Fruit fly (Drosophila melanogaster): ENCODE data around the gene Trx2.

The Trx2 gene

dm6 chr2L:9633098-9633497, 20.1 kb downstream of the Trx2 start (continued):
- TF ChIP-seq CG6689 (GFP tag; IDR thresholded peaks at IDR 0.05) (peak; percentile 59), CG3847 (GFP tag; IDR thresholded peaks at IDR 0.05) (no peak), CG3995 (GFP tag; optimal IDR thresholded peaks at IDR 0.05) (no peak), PHDP (tag; optimal IDR thresholded peaks at IDR 0.05) (peak; percentile 25), CG11456 (GFP tag; IDR thresholded peaks at IDR 0.05) (0 out of 3 replicates have a peak, but pooled peaks have one; percentile 47), pfk (GFP tag; optimal IDR thresholded peaks at IDR 0.05) (peak; percentile 55), h (optimal IDR thresholded peaks at IDR 0.05) (no peak), CG17186 (GFP tag; optimal IDR thresholded peaks at IDR 0.05) (peak; percentile 11), Nf-YA (GFP tag; IDR thresholded peaks at IDR 0.05) (peak; percentile 56), CG7745 (tag; optimal IDR thresholded peaks at IDR 0.05) (peak; percentile 82), HLH54F (GFP tag; optimal IDR thresholded peaks at IDR 0.05) (no peak), C15 (GFP tag; IDR thresholded peaks at IDR 0.05) (no peak), emc (GFP tag; optimal IDR thresholded peaks at IDR 0.05) (no peak), CG6654 (GFP tag; optimal IDR thresholded peaks at IDR 0.05) (no peak), D19B (GFP tag; optimal IDR thresholded peaks at IDR 0.05) (no peak), HLH4C (GFP tag; IDR thresholded peaks at IDR 0.05; ENCODE audit: partially characterized antibody) (no peak), CG18262 (tag; optimal IDR thresholded peaks at IDR 0.05) (peak; percentile 63), CG9215 (GFP tag; IDR thresholded peaks at IDR 0.05) (no peak), CG9932 (GFP tag; IDR thresholded peaks at IDR 0.05) (peak; percentile 41; the same call in 1 of the 2 replicates), lmd (GFP tag; IDR thresholded peaks at IDR 0.05) (no peak), CG18764 (GFP tag; optimal IDR thresholded peaks at IDR 0.05) (peak; percentile 33), CG12391 (tag; optimal IDR thresholded peaks at IDR 0.05) (peak; percentile 13), CG10209 (GFP tag; optimal IDR thresholded peaks at IDR 0.05) (peak; percentile 71), ham (GFP tag; IDR thresholded peaks at IDR 0.05) (no peak), CG17612 (GFP tag; IDR thresholded peaks at IDR 0.05) (no peak), CoRest (tag; optimal IDR thresholded peaks at IDR 0.05) (peak; percentile 18), wdn (GFP tag; IDR thresholded peaks at IDR 0.05) (no peak), Deaf1 (tag; optimal IDR thresholded peaks at IDR 0.05) (no peak), CG15011 (GFP tag; optimal IDR thresholded peaks at IDR 0.05) (peak; percentile 65), toy (GFP tag; IDR thresholded peaks at IDR 0.05) (no peak), nerfin-2 (GFP tag; IDR thresholded peaks at IDR 0.05; ENCODE audit: partially characterized antibody) (no peak), D19A (tag; optimal IDR thresholded peaks at IDR 0.05) (peak; percentile 64), Xrp1 (GFP tag; IDR thresholded peaks at IDR 0.05) (peak; percentile 92), hkb (optimal IDR thresholded peaks at IDR 0.05) (no peak), hkb (GFP tag; IDR thresholded peaks at IDR 0.05) (no peak), Fer1 (GFP tag; optimal IDR thresholded peaks at IDR 0.05) (no peak), caup (GFP tag; optimal IDR thresholded peaks at IDR 0.05; ENCODE audit: severe bottlenecking) (peak; percentile 49), Hsf (GFP tag; optimal IDR thresholded peaks at IDR 0.05) (peak; percentile 26), CG18599 (GFP tag; optimal IDR thresholded peaks at IDR 0.05) (peak; percentile 73), lov (optimal IDR thresholded peaks at IDR 0.05) (no peak), lov (GFP tag; IDR thresholded peaks at IDR 0.05) (peak; percentile 87), chif (GFP tag; optimal IDR thresholded peaks at IDR 0.05) (peak; percentile 10 to 41), zf30C (GFP tag; optimal IDR thresholded peaks at IDR 0.05) (no peak), dm (GFP tag; optimal IDR thresholded peaks at IDR 0.05) (no peak), CG31365 (tag; optimal IDR thresholded peaks at IDR 0.05) (peak; percentile 27), Hr51 (GFP tag; optimal IDR thresholded peaks at IDR 0.05) (peak in 1 of 2 experiments; percentile 70), CG9609 (GFP tag; optimal IDR thresholded peaks at IDR 0.05) (no peak), CG2678 (tag; optimal IDR thresholded peaks at IDR 0.05) (peak; percentile 71), dmrt11E (tag; optimal IDR thresholded peaks at IDR 0.05) (peak; percentile 83), CG3407 (GFP tag; optimal IDR thresholded peaks at IDR 0.05) (peak; percentile 71), crp (GFP tag; optimal IDR thresholded peaks at IDR 0.05) (no peak), Dek (tag; optimal IDR thresholded peaks at IDR 0.05) (no peak)
